Worm (Caenorhabditis elegans) whole organism, L2 larva: Measurements from ENCODE around the gene Y70C5C.1.

Experiments used
- ceh-16 ChIP-seq: fragments of 150-350 bp; optimal IDR thresholded peaks from 2 replicates; lab custom pipeline; 2014; ENCODE audit warnings: missing biosample characterization, missing genetic modification characterization
- egl-27 ChIP-seq: sonication (generic microtip); optimal IDR thresholded peaks from 3 replicates; lab custom pipeline; 2017; ENCODE audit warnings: missing biosample characterization, missing genetic modification reagents, missing genetic modification characterization
- elt-3 ChIP-seq: sonication (generic microtip); optimal IDR thresholded peaks from 2 replicates; lab custom pipeline; 2017; ENCODE audit warnings: missing biosample characterization, missing genetic modification characterization
- fos-1 ChIP-seq: fragments of 150-350 bp; optimal IDR thresholded peaks from 2 replicates; lab custom pipeline; 2014; ENCODE audit warnings: missing biosample characterization, missing genetic modification characterization
- mdl-1 ChIP-seq, 2 experiments: fragments of 150-350 bp in 1 of 2; sonication (generic microtip) in 1 of 2; optimal IDR thresholded peaks; 2 replicates each; lab custom pipeline; 2017; ENCODE audit warnings: missing biosample characterization in 2 of 2, missing genetic modification characterization in 2 of 2
- nhr-11 ChIP-seq: fragments of 150-350 bp; optimal IDR thresholded peaks from 2 replicates; lab custom pipeline; 2014; ENCODE audit warnings: missing biosample characterization, missing genetic modification characterization
- nhr-6 ChIP-seq: fragments of 150-350 bp; optimal IDR thresholded peaks from 2 replicates; lab custom pipeline; 2014; ENCODE audit warnings: missing biosample characterization, missing genetic modification characterization
- nhr-77 ChIP-seq: fragments of 150-350 bp; optimal IDR thresholded peaks from 2 replicates; lab custom pipeline; 2014; ENCODE audit warnings: missing biosample characterization, missing genetic modification characterization
- sem-4 ChIP-seq: fragments of 150-350 bp; optimal IDR thresholded peaks from 2 replicates; lab custom pipeline; 2014; ENCODE audit warnings: missing biosample characterization, missing genetic modification reagents, missing genetic modification characterization
- skn-1 ChIP-seq: sonication (generic microtip); optimal IDR thresholded peaks from 2 replicates; lab custom pipeline; 2017; ENCODE audit warnings: missing biosample characterization, missing genetic modification characterization
- sma-9 ChIP-seq, 2 experiments: fragments of 150-350 bp in 1 of 2; sonication (generic microtip) in 1 of 2; optimal IDR thresholded peaks; 2 replicates each; lab custom pipeline; 2014 to 2016; ENCODE audit warnings: missing genetic modification characterization in 2 of 2, mild to moderate bottlenecking in 1 of 2, missing biosample characterization in 1 of 2, missing compliant biosample characterization in 1 of 2, missing genetic modification reagents in 1 of 2, moderate library complexity in 1 of 2
- unc-39 ChIP-seq: fragments of 150-350 bp; optimal IDR thresholded peaks from 2 replicates; lab custom pipeline; 2014; ENCODE audit warnings: missing biosample characterization, missing genetic modification characterization
- unc-62 ChIP-seq: fragments of 150-350 bp; optimal IDR thresholded peaks from 2 replicates; lab custom pipeline; 2014; ENCODE audit warnings: missing biosample characterization, missing genetic modification reagents, missing genetic modification characterization
- ztf-11 ChIP-seq: sonication (generic microtip); optimal IDR thresholded peaks from 2 replicates; lab custom pipeline; 2017; ENCODE audit warnings: missing biosample characterization, missing genetic modification characterization

- TF ChIP-seq sem-4 (no peak), nhr-11 (tag; lab: Kevin White, UChicago) (no peak), egl-27 (tag; lab: Kevin White, UChicago) (no peak), unc-39 (no peak), unc-62 (no peak), ztf-11 (tag; lab: Kevin White, UChicago) (no peak), fos-1 (tag; lab: Kevin White, UChicago) (no peak), sma-9 (GFP tag; optimal IDR thresholded peaks at IDR 0.05; lab: Kevin White, UChicago) (no peak), sma-9 (tag; optimal IDR thresholded peaks at IDR 0.05; lab: Kevin White, UChicago) (no peak), skn-1 (tag; lab: Kevin White, UChicago) (no peak), ceh-16 (tag; lab: Kevin White, UChicago) (no peak), nhr-77 (tag; lab: Kevin White, UChicago) (no peak), elt-3 (tag; lab: Kevin White, UChicago) (no peak), nhr-6 (tag; lab: Kevin White, UChicago) (no peak), mdl-1 (tag; optimal IDR thresholded peaks at IDR 0.05; lab: Kevin White, UChicago) (no peak)
Observed at ce11 chrV:16744783-16745182, 44.8 kb downstream of the Y70C5C.1 start.
